Worm (Caenorhabditis elegans) whole organism, L4/young adult: Measurements from ENCODE around the gene kbp-1.

Experiments used
- W03F9.2 ChIP-seq: fragments of 150-350 bp; optimal IDR thresholded peaks from 2 replicates; lab custom pipeline; 2014; ENCODE audit warnings: missing biosample characterization, missing genetic modification characterization
- dao-5 ChIP-seq: sonication (generic microtip); optimal IDR thresholded peaks from 2 replicates; lab custom pipeline; 2016; ENCODE audit warnings: missing genotype, missing genetic modification characterization, moderate library complexity, missing compliant biosample characterization
- him-1 ChIP-seq: sonication (generic microtip); optimal IDR thresholded peaks from 2 replicates; lab custom pipeline; 2016; ENCODE audit warnings: missing genotype, missing genetic modification reagents, missing genetic modification characterization, missing compliant biosample characterization

The kbp-1 gene

DNA sequence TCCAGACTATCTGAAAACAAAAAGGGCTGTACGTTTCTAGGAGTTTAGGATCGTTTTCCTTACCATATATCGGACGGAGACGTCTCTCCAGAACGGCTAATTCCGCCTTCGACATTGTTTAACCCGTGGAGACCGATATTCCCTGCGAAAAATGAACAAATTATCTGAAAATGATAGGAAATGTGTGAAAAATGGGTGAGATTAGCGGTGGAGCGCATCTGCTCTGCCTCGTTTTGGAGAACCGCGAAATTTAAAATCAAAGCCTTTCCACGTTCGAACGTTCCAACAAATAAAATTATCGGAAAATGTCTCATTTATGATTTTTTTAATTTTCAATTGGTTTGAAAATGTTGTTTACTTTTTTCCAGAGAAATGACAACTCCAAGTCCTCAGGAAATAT is at the start of gene kbp-1, which contains the start of gene cra-1:
Gene kbp-1, plus strand, starts transcription at position 366 of the 400 bp plus-strand sequence.
Gene cra-1, minus strand, starts transcription at position 193 of the 400 bp plus-strand sequence.
- TF ChIP-seq W03F9.2 (no peak), dao-5 (no peak), him-1 (tag; lab: Kevin White, UChicago) (no peak)

DNA sequence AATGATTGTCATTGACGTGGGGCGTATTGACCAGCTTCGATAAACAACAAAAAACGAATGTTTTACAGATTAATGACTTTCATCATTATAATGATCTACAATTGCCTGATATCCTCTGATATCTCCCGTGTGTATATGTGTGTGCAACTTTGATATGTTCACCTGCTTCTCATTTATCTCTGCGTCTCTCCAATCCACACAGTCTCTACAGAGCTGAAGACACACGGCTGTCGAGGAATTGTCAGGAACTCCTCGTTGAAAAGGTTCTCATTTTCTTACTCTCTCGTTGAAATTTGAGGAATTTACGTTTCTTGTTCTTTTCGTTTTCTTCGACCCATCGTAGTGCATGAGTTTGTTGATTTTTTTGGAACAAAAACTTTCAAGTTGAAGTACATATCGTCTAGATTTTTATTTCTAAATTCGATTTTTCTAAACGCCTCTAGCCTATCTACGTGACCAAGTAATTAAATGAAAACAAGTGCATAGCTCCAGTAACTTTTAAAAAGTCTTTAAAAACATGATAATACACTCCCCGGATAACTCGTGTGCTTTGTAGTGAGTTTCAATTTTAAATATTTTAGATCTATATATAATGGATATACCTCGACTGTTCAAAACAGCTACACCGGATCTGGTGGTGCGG is 49.0 kb upstream of the kbp-1 start, which contains the start of gene ten-1:
Gene ten-1, plus strand, starts transcription at position 593 of the 643 bp plus-strand sequence.
- TF ChIP-seq dao-5 (no peak), W03F9.2 (no peak), him-1 (tag; lab: Kevin White, UChicago) (no peak)

DNA sequence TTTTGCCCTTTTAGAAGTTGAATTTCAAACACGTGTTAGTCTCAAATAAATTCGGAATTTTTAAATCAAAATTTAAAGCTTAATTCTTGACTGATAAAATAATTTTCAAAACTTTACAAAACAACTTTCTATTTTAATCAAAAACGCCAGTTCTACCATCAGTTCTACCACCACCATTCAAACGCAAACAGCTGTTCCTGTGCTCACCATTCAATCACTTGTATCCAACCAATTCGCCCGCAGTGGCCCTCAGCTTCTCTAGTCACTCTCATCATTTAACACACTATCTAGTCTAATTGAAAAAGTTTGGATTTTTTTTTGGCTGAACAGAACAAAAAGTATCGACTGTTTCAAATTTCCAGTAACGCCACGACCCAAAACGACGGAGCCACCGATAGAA is 46.6 kb upstream of the kbp-1 start:
- TF ChIP-seq dao-5 (no peak), W03F9.2 (no peak), him-1 (tag; lab: Kevin White, UChicago) (no peak)

DNA sequence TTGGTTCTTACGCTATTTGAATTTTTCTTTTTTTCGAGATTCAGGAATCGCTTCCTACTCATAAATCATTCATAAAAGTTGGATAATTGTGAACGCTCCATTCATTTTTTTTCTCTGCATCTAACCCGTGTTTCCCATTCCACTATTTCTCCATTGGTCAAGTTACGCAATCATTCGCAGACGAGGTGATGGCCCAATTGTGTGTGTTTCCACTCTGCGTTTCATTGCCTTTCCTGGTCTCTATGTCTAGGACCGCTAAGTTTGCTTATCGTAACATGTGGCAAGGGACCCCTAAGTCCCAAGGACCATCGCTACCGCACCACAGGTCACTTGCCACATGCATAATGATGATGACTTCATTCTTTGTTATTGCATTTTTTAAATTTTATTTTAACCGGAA is 43.3 kb upstream of the kbp-1 start:
- TF ChIP-seq him-1 (tag; lab: Kevin White, UChicago) (no peak), W03F9.2 (no peak), dao-5 (no peak)

DNA sequence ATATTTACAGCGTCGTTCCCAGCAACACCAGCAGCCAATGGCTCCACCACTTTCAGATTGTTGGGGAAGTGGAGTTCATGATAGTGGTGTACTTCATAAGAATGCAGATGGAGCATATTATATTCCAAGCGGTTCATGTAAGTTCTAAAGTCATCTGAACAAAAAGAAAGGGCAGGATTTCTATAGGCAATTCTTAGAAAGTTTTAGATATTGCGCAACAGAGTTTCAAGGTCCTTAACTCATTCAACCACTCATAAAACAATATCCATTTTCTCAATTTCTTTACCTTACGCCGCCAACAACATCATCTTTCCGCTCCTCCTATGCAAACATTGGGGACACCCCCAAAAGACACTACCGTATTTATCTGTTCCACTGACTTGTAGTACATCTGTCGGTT is 38.1 kb upstream of the kbp-1 start:
- no peak for TF ChIP-seq dao-5
- no peak for TF ChIP-seq W03F9.2
- no peak for TF ChIP-seq him-1 (tag; lab: Kevin White, UChicago)

DNA sequence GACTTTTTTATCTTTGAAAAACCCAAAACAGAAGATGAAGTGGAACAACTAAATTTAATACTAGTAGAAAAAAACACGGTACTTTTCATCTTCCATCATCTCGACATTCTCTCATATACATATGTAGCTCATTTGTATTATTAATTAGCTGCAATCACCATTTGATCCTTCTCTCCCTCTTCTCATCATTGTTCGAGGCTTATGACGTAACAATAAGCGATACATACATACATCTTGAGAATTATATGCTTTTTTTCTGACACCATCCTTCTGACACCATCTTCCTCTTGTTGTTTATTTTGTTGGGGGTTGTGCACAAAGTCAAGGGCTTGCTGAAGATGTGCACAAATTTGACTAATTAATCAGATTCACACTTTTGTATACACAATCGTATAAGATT is 32.1 kb upstream of the kbp-1 start:
- TF ChIP-seq dao-5 (no peak), him-1 (tag; lab: Kevin White, UChicago) (no peak), W03F9.2 (no peak)

DNA sequence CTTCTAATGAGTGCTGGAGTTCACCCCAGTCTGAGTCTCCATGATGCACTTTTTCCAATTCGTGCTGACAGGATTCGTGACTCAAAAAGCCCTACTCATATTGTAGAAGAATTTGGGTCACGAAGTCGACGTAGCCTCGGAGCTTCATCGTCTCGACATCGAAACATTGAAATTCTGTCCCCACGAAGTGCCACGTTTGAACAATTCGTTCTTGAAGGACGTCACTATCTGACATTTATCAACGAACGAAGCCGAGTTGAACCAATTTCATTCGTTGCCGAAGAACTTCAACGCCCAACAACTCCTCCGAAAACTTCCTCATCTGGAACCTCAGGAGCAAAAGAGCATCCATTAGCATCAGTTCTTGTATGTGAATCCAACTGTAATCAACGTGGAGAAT is 30.3 kb upstream of the kbp-1 start:
- TF ChIP-seq him-1 (tag; lab: Kevin White, UChicago) = no peak
- no peak for TF ChIP-seq dao-5
- TF ChIP-seq W03F9.2 = no peak

DNA sequence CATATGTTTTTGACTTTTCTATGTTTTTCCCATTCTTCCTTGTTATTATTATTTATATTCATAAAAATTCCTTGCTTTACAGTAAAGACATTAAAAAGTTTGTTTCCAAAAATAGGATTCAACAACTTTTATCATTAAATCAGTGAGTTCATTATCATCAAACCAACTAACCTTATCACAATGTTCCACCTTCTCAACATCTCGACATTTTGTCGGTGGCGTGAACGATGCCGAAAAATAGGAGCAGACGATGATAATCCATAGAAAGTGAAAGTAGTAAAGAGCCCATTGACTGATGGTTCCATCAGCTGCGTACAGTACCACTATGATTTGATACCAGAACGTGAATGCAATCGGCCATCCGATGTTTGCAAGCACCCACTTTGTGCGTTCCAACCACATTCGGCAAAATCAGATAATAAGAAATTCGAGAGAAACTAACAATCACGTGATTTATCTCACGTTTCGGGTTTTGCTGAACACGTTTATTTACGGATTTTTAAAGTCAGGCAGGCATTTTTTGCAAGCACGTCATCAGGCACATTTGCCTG is 20.7 kb upstream of the kbp-1 start, which contains the start of gene dhhc-5:
Gene dhhc-5, minus strand, starts transcription at position 406 of the 551 bp plus-strand sequence.
- TF ChIP-seq dao-5 = no peak
- no peak for TF ChIP-seq him-1 (tag; lab: Kevin White, UChicago)
- TF ChIP-seq W03F9.2 = no peak

DNA sequence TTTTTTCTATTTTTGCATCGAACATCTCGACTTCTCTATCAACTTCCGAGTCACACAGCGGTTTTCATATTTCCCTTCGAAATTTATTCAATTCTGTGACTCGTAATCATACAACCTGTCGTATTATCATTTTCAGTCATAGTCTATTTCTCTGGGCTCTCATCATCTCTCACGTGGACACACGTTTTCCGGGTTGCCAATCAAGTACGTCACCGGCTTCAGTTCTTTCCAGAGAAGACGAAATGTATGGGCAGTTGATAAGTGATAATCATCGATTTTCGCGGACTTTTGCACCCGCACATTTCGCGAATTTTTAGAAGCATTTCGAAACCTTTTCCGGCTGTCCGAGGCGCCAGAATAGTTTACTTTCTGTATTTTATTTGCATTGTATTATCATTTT is 19.2 kb upstream of the kbp-1 start, which contains the start of gene srv-1:
Gene srv-1, plus strand, starts transcription at position 131 of the 400 bp plus-strand sequence.
- TF ChIP-seq dao-5 = no peak
- no peak for TF ChIP-seq him-1 (tag; lab: Kevin White, UChicago)
- TF ChIP-seq W03F9.2 = no peak

DNA sequence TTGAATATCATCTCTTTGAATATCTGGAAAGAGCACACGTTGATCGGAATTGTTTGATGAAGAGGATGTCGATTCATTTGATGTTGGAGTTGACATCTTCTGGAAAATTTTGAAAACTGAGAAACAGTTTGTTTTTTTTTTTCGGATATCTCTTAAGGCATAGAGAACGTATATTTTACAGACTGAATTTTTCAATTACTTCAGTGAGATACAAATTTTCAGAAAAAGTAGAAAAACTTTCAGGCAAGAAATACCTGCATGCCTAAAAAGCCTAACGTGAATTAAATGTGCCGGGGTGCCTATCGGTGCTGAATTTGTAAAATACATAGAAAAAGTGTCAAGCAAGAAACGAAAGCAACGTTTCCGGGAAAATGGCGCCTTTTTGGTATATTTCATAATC is 12.7 kb upstream of the kbp-1 start, which contains the start of gene zak-1:
Gene zak-1, minus strand, starts transcription at position 101 of the 400 bp plus-strand sequence.
- TF ChIP-seq W03F9.2 (no peak), him-1 (tag; lab: Kevin White, UChicago) (no peak), dao-5 (no peak)

DNA sequence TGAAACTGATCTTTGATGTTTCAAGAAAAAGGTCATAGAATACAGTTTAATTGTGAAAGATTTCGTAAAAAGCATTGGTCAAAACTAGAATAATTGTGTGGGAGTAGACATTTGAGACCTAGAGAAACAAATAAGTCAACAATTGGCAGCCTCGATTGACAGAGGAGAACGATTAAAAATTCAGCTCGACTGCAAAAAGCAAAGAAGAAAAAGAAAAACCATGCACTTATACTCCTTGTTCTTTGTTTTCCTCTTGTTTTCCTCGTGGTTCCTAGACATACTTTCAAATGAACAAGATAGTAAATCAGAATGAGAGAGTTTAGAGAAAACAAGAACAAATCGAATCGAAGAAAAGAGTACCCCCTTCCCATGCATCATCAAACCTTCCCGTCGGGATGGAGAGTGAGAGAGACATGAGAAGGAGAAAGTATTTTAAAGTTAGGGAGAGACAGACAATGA is 12.0 kb upstream of the kbp-1 start:
- TF ChIP-seq him-1 (tag; lab: Kevin White, UChicago) = no peak
- TF ChIP-seq W03F9.2 = no peak
- TF ChIP-seq dao-5 = no peak

DNA sequence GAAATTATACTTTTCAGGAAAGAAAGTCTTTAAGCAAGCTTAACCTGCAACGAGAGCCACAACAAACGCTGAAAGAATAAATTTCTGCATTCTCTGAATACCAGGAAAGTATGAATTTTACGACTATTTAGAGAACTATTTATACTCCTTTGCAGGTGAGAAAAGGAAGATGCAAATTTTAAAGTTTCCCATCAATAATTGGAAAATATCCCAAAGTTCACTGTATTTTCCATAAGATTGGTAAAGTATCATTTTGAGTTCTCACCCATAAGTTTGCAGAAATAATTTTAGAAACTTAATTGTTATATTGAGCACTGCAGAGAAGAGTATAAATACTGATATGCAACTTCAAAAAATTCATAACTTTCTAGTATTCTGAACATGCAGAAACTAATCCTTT is 10.0 kb upstream of the kbp-1 start, which contains the start of gene clec-158:
Gene clec-158, minus strand, starts transcription at position 101 of the 400 bp plus-strand sequence.
- no peak for TF ChIP-seq W03F9.2
- TF ChIP-seq him-1 (tag; lab: Kevin White, UChicago) = no peak
- no peak for TF ChIP-seq dao-5

DNA sequence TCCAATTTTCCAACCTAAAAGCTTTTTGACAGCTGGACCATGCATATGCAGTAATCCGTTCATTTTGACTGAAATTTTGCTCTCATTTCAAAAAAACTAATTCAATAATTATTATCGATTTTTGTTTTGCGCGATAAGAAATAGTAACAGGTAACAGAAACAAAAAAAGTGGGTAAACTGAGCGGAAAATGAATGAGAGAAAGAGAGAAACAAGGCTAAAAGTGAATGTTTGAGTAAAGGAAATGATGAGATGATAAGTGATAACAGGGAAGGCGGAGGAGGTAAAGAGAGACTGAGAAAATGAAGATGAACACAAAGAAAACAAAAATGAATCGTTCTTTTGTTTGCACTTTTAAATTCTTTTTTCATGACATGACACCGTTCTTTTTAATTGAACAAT is 5.5 kb upstream of the kbp-1 start, which contains the start of gene sma-3:
Gene sma-3, minus strand, starts transcription at position 68 of the 400 bp plus-strand sequence.
- TF ChIP-seq him-1 (tag; lab: Kevin White, UChicago) = no peak
- TF ChIP-seq W03F9.2 = no peak
- no peak for TF ChIP-seq dao-5

DNA sequence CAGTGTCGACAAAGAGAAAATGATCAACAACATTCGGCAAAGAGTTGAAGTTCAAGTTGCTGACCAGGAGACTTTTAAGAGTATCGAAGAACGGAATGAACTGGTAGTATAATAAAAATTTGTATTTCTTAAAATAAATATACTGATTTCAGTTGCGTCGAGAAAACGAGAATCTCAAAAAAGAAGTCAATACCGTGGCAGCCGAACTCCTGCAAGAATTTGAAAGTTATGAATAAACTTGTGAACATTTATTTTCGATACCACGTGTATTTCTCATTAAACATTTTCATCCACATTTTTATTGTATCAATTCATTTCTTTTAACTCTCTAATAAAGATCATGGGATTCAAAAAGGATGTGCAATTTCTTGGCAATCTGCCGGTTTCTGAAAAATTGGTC is 563 bp downstream of the kbp-1 start, which contains the start of gene K04C2.8:
Gene K04C2.8, plus strand, starts transcription at position 301 of the 400 bp plus-strand sequence.
- TF ChIP-seq dao-5 (no peak), him-1 (tag; lab: Kevin White, UChicago) (no peak), W03F9.2 (no peak)

DNA sequence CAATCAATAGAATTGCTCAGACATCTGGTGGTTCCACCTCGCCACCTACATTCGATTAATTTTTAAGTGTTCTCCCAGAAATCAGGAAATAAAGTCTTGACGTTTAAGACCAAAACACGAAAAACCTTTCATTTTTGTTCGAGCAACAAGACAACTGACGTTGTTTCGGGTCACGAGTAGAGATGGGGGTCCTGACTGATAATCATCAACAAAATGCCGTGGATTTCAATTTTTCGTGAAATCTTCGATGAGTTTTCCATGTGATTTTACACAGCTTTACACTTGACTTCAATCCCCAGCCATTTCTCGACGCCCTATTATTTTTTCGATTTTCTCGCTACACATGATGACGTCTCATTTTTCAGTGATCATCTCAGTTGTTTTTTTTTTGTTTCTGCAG is 1.6 kb downstream of the kbp-1 start:
- TF ChIP-seq him-1 (tag; lab: Kevin White, UChicago) (no peak), W03F9.2 (no peak), dao-5 (no peak)
